Fruit fly (Drosophila melanogaster) S2 (cell line): Measurements from ENCODE around the gene Dscam2.

ENCODE experiments used
- CG8478 ChIP-seq: fragments of >200 bp; optimal IDR thresholded peaks from 2 replicates; lab custom pipeline; 2018
- CTCF ChIP-seq, 2 experiments: fragments of >200 bp; optimal IDR thresholded peaks; 2 replicates each; lab custom pipeline; 2018

- TF ChIP-seq CG8478 (lab: Kevin White, UChicago) (no peak), CTCF (optimal IDR thresholded peaks at IDR 0.05; lab: Kevin White, UChicago) (no peak)
Observed at dm6 chr3L:7156890-7157289, 32.8 kb downstream of the Dscam2 start, which contains the start of gene corn.
